Fruit fly (Drosophila melanogaster) whole organism, wandering third instar larva: ENCODE data around the gene SuUR.

Experiments
- Abd-B ChIP-seq: fragments of >200 bp; optimal IDR thresholded peaks from 2 replicates; lab custom pipeline; 2017; ENCODE audit warnings: missing biosample characterization, missing genetic modification characterization
- CG32264 ChIP-seq: fragments of 200-800 bp; sonication (Bioruptor generic); optimal IDR thresholded peaks from 2 replicates; lab custom pipeline; 2016; ENCODE audit warnings: missing biosample characterization, missing genetic modification characterization
- CG9705 ChIP-seq: fragments of 200-800 bp; sonication (Bioruptor generic); optimal IDR thresholded peaks from 2 replicates; lab custom pipeline; 2018; ENCODE audit warnings: missing biosample characterization, mild to moderate bottlenecking, missing genetic modification characterization
- CrebA ChIP-seq: fragments of 200-800 bp; sonication (Bioruptor generic); optimal IDR thresholded peaks from 2 replicates; lab custom pipeline; 2016; ENCODE audit warnings: missing biosample characterization, mild to moderate bottlenecking, missing genetic modification characterization, borderline replicate concordance
- Dfd ChIP-seq: fragments of >200 bp; optimal IDR thresholded peaks from 2 replicates; lab custom pipeline; 2017; ENCODE audit warnings: missing biosample characterization, missing genetic modification characterization
- Dif ChIP-seq: fragments of 200-275, 200-300 bp; sonication (Bioruptor generic); optimal IDR thresholded peaks from 2 replicates; lab custom pipeline; 2018; ENCODE audit warnings: missing biosample characterization, missing genetic modification characterization; ENCODE audit not compliant: partially characterized antibody
- GATAd ChIP-seq: sonication (Bioruptor generic); optimal IDR thresholded peaks from 2 replicates; lab custom pipeline; 2016; ENCODE audit warnings: missing biosample characterization, missing genetic modification characterization
- HLH106 ChIP-seq: fragments of 200-800 bp; optimal IDR thresholded peaks from 3 replicates; lab custom pipeline; 2019; ENCODE audit warnings: missing biosample characterization, mild to moderate bottlenecking, missing genetic modification characterization, moderate library complexity
- Hnf4 ChIP-seq: fragments of 200-800 bp; sonication (Bioruptor generic); optimal IDR thresholded peaks from 2 replicates; lab custom pipeline; 2016; ENCODE audit warnings: missing biosample characterization, mild to moderate bottlenecking, missing genetic modification characterization
- Hr78 ChIP-seq: fragments of >200 bp; optimal IDR thresholded peaks from 2 replicates; lab custom pipeline; 2017; ENCODE audit warnings: missing biosample characterization, missing genetic modification characterization
- Hr83 ChIP-seq: fragments of 200-300 bp; sonication (Bioruptor generic); optimal IDR thresholded peaks from 2 replicates; lab custom pipeline; 2016; ENCODE audit warnings: missing biosample characterization, mild to moderate bottlenecking, missing genetic modification characterization, moderate library complexity; ENCODE audit not compliant: poor library complexity, severe bottlenecking
- Jra ChIP-seq: sonication (Bioruptor generic); optimal IDR thresholded peaks from 2 replicates; lab custom pipeline; 2016; ENCODE audit warnings: missing biosample characterization, missing genetic modification characterization
- Mio ChIP-seq: sonication (Bioruptor generic); optimal IDR thresholded peaks from 2 replicates; lab custom pipeline; 2016; ENCODE audit warnings: missing biosample characterization, missing genetic modification characterization
- Myc ChIP-seq: fragments of >200 bp; optimal IDR thresholded peaks from 2 replicates; lab custom pipeline; 2017
- N ChIP-seq: fragments of >200 bp; optimal IDR thresholded peaks from 2 replicates; lab custom pipeline; 2018; ENCODE audit warnings: missing biosample characterization, missing external identifiers, missing genetic modification characterization
- OdsH ChIP-seq: fragments of 200-800 bp; sonication (Bioruptor generic); optimal IDR thresholded peaks from 2 replicates; lab custom pipeline; 2016; ENCODE audit warnings: missing biosample characterization, mild to moderate bottlenecking, missing genetic modification characterization
- Rel ChIP-seq, 2 experiments: fragments of 200-800 bp; sonication (Bioruptor generic) in 1 of 2; optimal IDR thresholded peaks; 2 replicates in 1 of 2; 3 replicates in 1 of 2; lab custom pipeline; 2016 to 2019; ENCODE audit warnings: mild to moderate bottlenecking in 2 of 2, missing biosample characterization in 2 of 2, missing genetic modification characterization in 2 of 2, moderate library complexity in 1 of 2
- Sp1 ChIP-seq: fragments of 200-800 bp; sonication (Bioruptor generic); optimal IDR thresholded peaks from 3 replicates; lab custom pipeline; 2019; ENCODE audit warnings: missing biosample characterization, mild to moderate bottlenecking, missing genetic modification characterization, moderate library complexity
- Vsx2 ChIP-seq: fragments of 200-300, 225-300 bp; sonication (Bioruptor generic); optimal IDR thresholded peaks from 2 replicates; lab custom pipeline; 2018; ENCODE audit warnings: missing biosample characterization, missing genetic modification characterization; ENCODE audit not compliant: partially characterized antibody
- br ChIP-seq: fragments of 200-800 bp; sonication (Bioruptor generic); optimal IDR thresholded peaks from 2 replicates; lab custom pipeline; 2016; ENCODE audit warnings: missing biosample characterization, missing genetic modification characterization
- brk ChIP-seq: fragments of 200-800 bp; sonication (Bioruptor generic); optimal IDR thresholded peaks from 2 replicates; lab custom pipeline; 2016; ENCODE audit warnings: missing biosample characterization, mild to moderate bottlenecking, missing genetic modification characterization
- dl ChIP-seq, 2 experiments: fragments of 175-275, 200-275 bp in 1 of 2; fragments of 200-275 bp in 1 of 2; sonication (Bioruptor generic); optimal IDR thresholded peaks; lab custom pipeline; 2018; ENCODE audit warnings: mild to moderate bottlenecking in 2 of 2, missing biosample characterization in 2 of 2, missing genetic modification characterization in 2 of 2, moderate library complexity in 2 of 2; ENCODE audit not compliant: partially characterized antibody in 2 of 2, insufficient read depth in 1 of 2
- dmrt93B ChIP-seq: fragments of 200-800 bp; sonication (Bioruptor generic); optimal IDR thresholded peaks from 2 replicates; lab custom pipeline; 2018; ENCODE audit warnings: missing biosample characterization, mild to moderate bottlenecking, missing genetic modification characterization
- dsf ChIP-seq: sonication (Bioruptor generic); optimal IDR thresholded peaks from 2 replicates; lab custom pipeline; 2016; ENCODE audit warnings: missing biosample characterization, missing genetic modification characterization, borderline replicate concordance
- ey ChIP-seq: fragments of 200-800 bp; sonication (Bioruptor generic); optimal IDR thresholded peaks from 2 replicates; lab custom pipeline; 2016; ENCODE audit warnings: missing biosample characterization, missing genetic modification characterization
- foxo ChIP-seq, 2 experiments: fragments of 200-800 bp; sonication (Bioruptor generic); optimal IDR thresholded peaks; 2 replicates in 1 of 2; 3 replicates in 1 of 2; lab custom pipeline; 2016 to 2017; ENCODE audit warnings: missing biosample characterization in 2 of 2, missing genetic modification characterization in 2 of 2
- fru ChIP-seq: fragments of 200-800 bp; sonication (Bioruptor generic); optimal IDR thresholded peaks from 3 replicates; lab custom pipeline; 2016; ENCODE audit warnings: missing biosample characterization, mild to moderate bottlenecking, missing genetic modification characterization
- h ChIP-seq: fragments of 200-800 bp; sonication (Bioruptor generic); optimal IDR thresholded peaks from 3 replicates; lab custom pipeline; 2016; ENCODE audit warnings: missing biosample characterization, mild to moderate bottlenecking, missing genetic modification characterization
- jim ChIP-seq: fragments of 175-275, 200-325 bp; sonication (Bioruptor generic); optimal IDR thresholded peaks from 2 replicates; lab custom pipeline; 2016; ENCODE audit warnings: missing biosample characterization, mild to moderate bottlenecking, missing genetic modification characterization
- lola ChIP-seq: fragments of >200 bp; optimal IDR thresholded peaks from 2 replicates; lab custom pipeline; 2017; ENCODE audit warnings: missing biosample characterization, missing genetic modification characterization
- pan ChIP-seq: fragments of >200 bp; optimal IDR thresholded peaks from 2 replicates; lab custom pipeline; 2017
- psq ChIP-seq: fragments of 200-800 bp; sonication (Bioruptor generic); optimal IDR thresholded peaks from 3 replicates; lab custom pipeline; 2017; ENCODE audit warnings: missing biosample characterization, mild to moderate bottlenecking, missing genetic modification characterization, moderate library complexity
- rgr ChIP-seq: fragments of 200-800 bp; sonication (Bioruptor generic); optimal IDR thresholded peaks from 3 replicates; lab custom pipeline; 2016; ENCODE audit warnings: missing biosample characterization, mild to moderate bottlenecking, missing genetic modification characterization
- sage ChIP-seq: fragments of 200-800 bp; sonication (Bioruptor generic); optimal IDR thresholded peaks from 2 replicates; lab custom pipeline; 2016; ENCODE audit warnings: missing biosample characterization, mild to moderate bottlenecking, missing genetic modification characterization
- sv ChIP-seq: fragments of 200-800 bp; sonication (Bioruptor generic); optimal IDR thresholded peaks from 3 replicates; lab custom pipeline; 2016; ENCODE audit warnings: missing biosample characterization, missing genetic modification characterization
- tai ChIP-seq: sonication (Bioruptor generic); optimal IDR thresholded peaks from 2 replicates; lab custom pipeline; 2016; ENCODE audit warnings: missing biosample characterization, missing genetic modification characterization
- usp ChIP-seq: fragments of >200 bp; optimal IDR thresholded peaks from 2 replicates; lab custom pipeline; 2017; ENCODE audit warnings: missing biosample characterization, missing genetic modification characterization
- woc ChIP-seq: sonication (Bioruptor generic); optimal IDR thresholded peaks from 2 replicates; lab custom pipeline; 2016; ENCODE audit warnings: missing biosample characterization, mild to moderate bottlenecking, missing genetic modification characterization

SuUR gene

DNA sequence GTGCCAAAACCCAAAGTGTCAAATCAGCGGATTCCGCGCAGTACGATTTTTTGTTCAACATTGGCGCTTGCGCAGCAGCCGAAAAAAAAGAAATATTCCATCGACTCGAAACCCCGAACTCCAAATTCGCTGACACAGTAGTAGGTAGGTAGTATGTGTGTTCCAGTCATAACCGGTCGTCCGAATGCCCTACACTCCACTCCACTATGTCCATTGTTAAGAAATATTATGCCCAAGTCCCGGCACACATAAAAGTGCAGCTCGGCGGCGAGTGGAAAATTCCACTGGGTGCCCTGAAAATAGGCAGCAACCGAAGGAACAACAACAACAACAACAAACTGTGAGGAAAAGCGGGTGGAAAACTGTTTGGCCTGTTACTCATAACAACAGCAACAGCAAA, 19.8 kb upstream of the SuUR start:
- TF ChIP-seq CG32264 (GFP tag; lab: Kevin White, UChicago) (no peak), ey (GFP tag; lab: Kevin White, UChicago) (no peak), Jra (no peak), Vsx2 (GFP tag; lab: Kevin White, UChicago) (no peak), foxo (GFP tag; optimal IDR thresholded peaks at IDR 0.05; lab: Kevin White, UChicago) (no peak), Rel (GFP tag; optimal IDR thresholded peaks at IDR 0.05; lab: Kevin White, UChicago) (no peak), Rel (tag; optimal IDR thresholded peaks at IDR 0.05; lab: Kevin White, UChicago) (no peak), Dfd (GFP tag; lab: Kevin White, UChicago) (no peak), Sp1 (GFP tag; lab: Kevin White, UChicago) (no peak), Dif (GFP tag; lab: Kevin White, UChicago) (no peak), br (no peak)

- no peak for TF ChIP-seq Rel (GFP tag; optimal IDR thresholded peaks at IDR 0.05; lab: Kevin White, UChicago)
- TF ChIP-seq Rel (tag; optimal IDR thresholded peaks at IDR 0.05; lab: Kevin White, UChicago) = no peak
- peak; percentile 82 for TF ChIP-seq Dfd (GFP tag; lab: Kevin White, UChicago)
These were observed 18.2 kb upstream of the SuUR start for dm6 chr3L:11046559-11046958.

dm6 chr3L:11047877-11048276, 16.9 kb upstream of the SuUR start:
- TF ChIP-seq Abd-B (GFP tag; lab: Kevin White, UChicago) (no peak), CG32264 (GFP tag; lab: Kevin White, UChicago) (no peak), Mio (GFP tag; lab: Kevin White, UChicago) (no peak), jim (GFP tag; lab: Kevin White, UChicago) (peak; percentile 3), brk (no peak), Hr83 (GFP tag; lab: Kevin White, UChicago) (peak; percentile 67), foxo (GFP tag; optimal IDR thresholded peaks at IDR 0.05; lab: Kevin White, UChicago) (peak in 1 of 2 experiments; percentile 74), Sp1 (GFP tag; lab: Kevin White, UChicago) (no peak), HLH106 (tag; lab: Kevin White, UChicago) (peak; percentile 45), ey (GFP tag; lab: Kevin White, UChicago) (peak; percentile 44), N (no peak), Vsx2 (GFP tag; lab: Kevin White, UChicago) (peak; percentile 85), CG9705 (GFP tag; lab: Kevin White, UChicago) (no peak), lola (GFP tag; lab: Kevin White, UChicago) (no peak), h (GFP tag; lab: Kevin White, UChicago) (peak; percentile 55), fru (GFP tag; lab: Kevin White, UChicago) (peak; percentile 60), Myc (lab: Kevin White, UChicago) (peak; percentile 92), GATAd (GFP tag; lab: Kevin White, UChicago) (no peak), dmrt93B (GFP tag; lab: Kevin White, UChicago) (peak; percentile 21), rgr (GFP tag; lab: Kevin White, UChicago) (no peak), Rel (GFP tag; optimal IDR thresholded peaks at IDR 0.05; lab: Kevin White, UChicago) (no peak), Rel (tag; optimal IDR thresholded peaks at IDR 0.05; lab: Kevin White, UChicago) (no peak), Dfd (GFP tag; lab: Kevin White, UChicago) (no peak), sage (GFP tag; lab: Kevin White, UChicago) (no peak), usp (no peak), dsf (GFP tag; lab: Kevin White, UChicago) (no peak), woc (GFP tag; lab: Kevin White, UChicago) (no peak), Dif (GFP tag; lab: Kevin White, UChicago) (no peak), CrebA (GFP tag; lab: Kevin White, UChicago) (no peak), dl (GFP tag; optimal IDR thresholded peaks at IDR 0.05; lab: Kevin White, UChicago; ENCODE audit: insufficient read depth in 1 of 2, partially characterized antibody in 2 of 2) (no peak), sv (GFP tag; lab: Kevin White, UChicago) (peak; percentile 24), br (peak; percentile 73), Jra (no peak), tai (GFP tag; lab: Kevin White, UChicago) (peak; percentile 43), psq (GFP tag; lab: Kevin White, UChicago) (peak; percentile 28), Hr78 (no peak), pan (lab: Kevin White, UChicago) (no peak), Hnf4 (peak; percentile 43), OdsH (peak; percentile 60)
